Fruit fly (Drosophila melanogaster) whole organism, prepupa: ENCODE data around the gene CG34451.

ENCODE experiments used
- Blimp-1 ChIP-seq: fragments of 200-800 bp; sonication (Bioruptor generic); optimal IDR thresholded peaks from 3 replicates; lab custom pipeline; 2017; ENCODE audit warnings: missing biosample characterization, missing genetic modification characterization, mild to moderate bottlenecking, moderate library complexity, missing genetic modification reagents
- CG10631 ChIP-seq: fragments of 200-800 bp; sonication (Bioruptor generic); optimal IDR thresholded peaks from 2 replicates; lab custom pipeline; 2016; ENCODE audit warnings: missing biosample characterization, missing genetic modification characterization
- CG10669 ChIP-seq: fragments of 200-800 bp; sonication (Bioruptor generic); optimal IDR thresholded peaks from 3 replicates; lab custom pipeline; 2018; ENCODE audit warnings: missing biosample characterization, mild to moderate bottlenecking, missing genetic modification characterization, moderate library complexity
- CG11294 ChIP-seq: fragments of 200-800 bp; sonication (Bioruptor generic); IDR thresholded peaks from 2 replicates; pipeline ENCODE4 v1.3.6; 2022; ENCODE audit warnings: missing biosample characterization, missing genetic modification characterization
- CG11762 ChIP-seq: fragments of 200-800 bp; sonication (Bioruptor generic); optimal IDR thresholded peaks from 3 replicates; lab custom pipeline; 2016; ENCODE audit warnings: missing biosample characterization, missing genetic modification characterization; ENCODE audit not compliant: insufficient read depth
- CG11902 ChIP-seq: fragments of 200-800 bp; sonication (Bioruptor generic); optimal IDR thresholded peaks from 3 replicates; lab custom pipeline; 2016; ENCODE audit warnings: missing biosample characterization, missing genetic modification characterization
- CG15336 ChIP-seq: fragments of 200-800 bp; sonication (Bioruptor generic); IDR thresholded peaks from 2 replicates; pipeline ENCODE4 v1.3.6; 2022; ENCODE audit warnings: missing biosample characterization, missing genetic modification characterization
- CG1621 ChIP-seq: fragments of 200-800 bp; sonication (Bioruptor generic); optimal IDR thresholded peaks from 3 replicates; lab custom pipeline; 2018; ENCODE audit warnings: missing biosample characterization, mild to moderate bottlenecking, missing genetic modification characterization
- CG16779 ChIP-seq: fragments of 200-800 bp; sonication (Bioruptor generic); optimal IDR thresholded peaks from 3 replicates; lab custom pipeline; 2017; ENCODE audit warnings: missing biosample characterization, mild to moderate bottlenecking, missing genetic modification characterization
- CG3032 ChIP-seq: fragments of 200-800 bp; optimal IDR thresholded peaks from 2 replicates; lab custom pipeline; 2019; ENCODE audit warnings: missing biosample characterization, mild to moderate bottlenecking, missing genetic modification characterization, moderate library complexity
- CG31627 ChIP-seq: fragments of 200-800 bp; sonication (Bioruptor generic); optimal IDR thresholded peaks from 3 replicates; lab custom pipeline; 2016; ENCODE audit warnings: missing biosample characterization, missing genetic modification characterization
- CG3919 ChIP-seq: fragments of 200-800 bp; sonication (Bioruptor generic); optimal IDR thresholded peaks from 3 replicates; lab custom pipeline; 2016; ENCODE audit warnings: missing biosample characterization, missing genetic modification characterization
- CG4318 ChIP-seq: fragments of 200-800 bp; sonication (Bioruptor generic); optimal IDR thresholded peaks from 3 replicates; lab custom pipeline; 2017; ENCODE audit warnings: missing biosample characterization, mild to moderate bottlenecking, missing genetic modification characterization
- CG6163 ChIP-seq: fragments of 200-800 bp; sonication (Bioruptor generic); IDR thresholded peaks from 3 replicates; pipeline ENCODE4 v1.3.6; 2022; ENCODE audit warnings: missing biosample characterization, missing genetic modification characterization
- CG6276 ChIP-seq: fragments of 200-800 bp; sonication (Bioruptor generic); optimal IDR thresholded peaks from 2 replicates; lab custom pipeline; 2017; ENCODE audit warnings: missing biosample characterization, mild to moderate bottlenecking, missing genetic modification characterization
- CG6808 ChIP-seq: fragments of 200-800 bp; sonication (Bioruptor generic); optimal IDR thresholded peaks from 3 replicates; lab custom pipeline; 2017; ENCODE audit warnings: missing biosample characterization, missing genetic modification characterization, mild to moderate bottlenecking, moderate library complexity, missing genetic modification reagents
- CG7368 ChIP-seq: fragments of 200-800 bp; sonication (Bioruptor generic); optimal IDR thresholded peaks from 3 replicates; lab custom pipeline; 2016; ENCODE audit warnings: missing biosample characterization, missing genetic modification characterization
- CG8119 ChIP-seq: fragments of 200-800 bp; sonication (Bioruptor generic); IDR thresholded peaks from 3 replicates; pipeline ENCODE4 v1.3.6; 2022; ENCODE audit warnings: missing biosample characterization, missing genetic modification characterization
- CG8319 ChIP-seq: fragments of 200-800 bp; sonication (Bioruptor generic); optimal IDR thresholded peaks from 3 replicates; lab custom pipeline; 2016; ENCODE audit warnings: missing biosample characterization, missing genetic modification characterization
- CG8632 ChIP-seq: fragments of 200-800 bp; sonication (Bioruptor generic); optimal IDR thresholded peaks from 3 replicates; lab custom pipeline; 2016; ENCODE audit warnings: missing biosample characterization, missing genetic modification characterization
- CG9139 ChIP-seq: fragments of 200-800 bp; sonication (Bioruptor generic); optimal IDR thresholded peaks from 3 replicates; lab custom pipeline; 2017; ENCODE audit warnings: missing biosample characterization, mild to moderate bottlenecking, missing genetic modification characterization
- Eip75B ChIP-seq: fragments of 200-800 bp; sonication (Bioruptor generic); optimal IDR thresholded peaks from 3 replicates; lab custom pipeline; 2016; ENCODE audit warnings: missing biosample characterization, missing genetic modification characterization
- Eip78C ChIP-seq: fragments of 200-800 bp; sonication (Bioruptor generic); peaks from one replicate; lab custom pipeline; 2016; ENCODE audit warnings: missing biosample characterization, missing genetic modification characterization
- Eip93F ChIP-seq: fragments of 200-800 bp; sonication (Bioruptor generic); optimal IDR thresholded peaks from 2 replicates; lab custom pipeline; 2016; ENCODE audit warnings: missing biosample characterization, mild to moderate bottlenecking, missing genetic modification characterization
- Gug ChIP-seq: fragments of 200-800 bp; sonication (Bioruptor generic); IDR thresholded peaks from 2 replicates; pipeline ENCODE4 v1.3.6; 2022; ENCODE audit warnings: missing biosample characterization, missing genetic modification characterization
- Hr38 ChIP-seq: sonication (Bioruptor generic); optimal IDR thresholded peaks from 2 replicates; lab custom pipeline; 2016; ENCODE audit warnings: missing biosample characterization, missing genetic modification characterization
- Hr39 ChIP-seq: fragments of 200-800 bp; sonication (Bioruptor generic); optimal IDR thresholded peaks from 2 replicates; lab custom pipeline; 2016; ENCODE audit warnings: missing biosample characterization, missing genetic modification characterization
- Hr4 ChIP-seq: fragments of 200-800 bp; sonication (Bioruptor generic); optimal IDR thresholded peaks from 3 replicates; lab custom pipeline; 2016; ENCODE audit warnings: missing biosample characterization, missing genetic modification characterization
- OdsH ChIP-seq: fragments of 200-800 bp; sonication (Bioruptor generic); optimal IDR thresholded peaks from 3 replicates; lab custom pipeline; 2016; ENCODE audit warnings: missing biosample characterization, missing genetic modification characterization
- Sox102F ChIP-seq: fragments of 200-800 bp; sonication (Bioruptor generic); optimal IDR thresholded peaks from 2 replicates; lab custom pipeline; 2016; ENCODE audit warnings: missing biosample characterization, mild to moderate bottlenecking, missing genetic modification characterization
- Sox15 ChIP-seq: fragments of 200-800 bp; sonication (Bioruptor generic); optimal IDR thresholded peaks from 3 replicates; lab custom pipeline; 2016; ENCODE audit warnings: missing biosample characterization, missing genetic modification characterization
- achi ChIP-seq: fragments of 200-800 bp; sonication (Bioruptor generic); optimal IDR thresholded peaks from 3 replicates; lab custom pipeline; 2016; ENCODE audit warnings: missing biosample characterization, missing genetic modification characterization
- acj6 ChIP-seq: fragments of 200-800 bp; sonication (Bioruptor generic); optimal IDR thresholded peaks from 3 replicates; lab custom pipeline; 2016; ENCODE audit warnings: missing biosample characterization, missing genetic modification characterization
- cyc ChIP-seq: fragments of 200-800 bp; sonication (Bioruptor generic); optimal IDR thresholded peaks from 3 replicates; lab custom pipeline; 2016; ENCODE audit warnings: missing biosample characterization, missing genetic modification characterization
- eg ChIP-seq: fragments of 200-800 bp; sonication (Bioruptor generic); IDR thresholded peaks from 3 replicates; pipeline ENCODE4 v1.3.6; 2022; ENCODE audit warnings: missing biosample characterization, missing genetic modification characterization
- fd85E ChIP-seq: fragments of 200-800 bp; sonication (Bioruptor generic); optimal IDR thresholded peaks from 3 replicates; lab custom pipeline; 2016; ENCODE audit warnings: missing biosample characterization, missing genetic modification characterization
- fkh ChIP-seq: fragments of 200-800 bp; sonication (Bioruptor generic); optimal IDR thresholded peaks from 3 replicates; lab custom pipeline; 2017; ENCODE audit warnings: missing biosample characterization, mild to moderate bottlenecking, missing genetic modification characterization, moderate library complexity
- pdm3 ChIP-seq: fragments of 200-800 bp; sonication (Bioruptor generic); optimal IDR thresholded peaks from 3 replicates; lab custom pipeline; 2016; ENCODE audit warnings: missing biosample characterization, missing genetic modification characterization
- ss ChIP-seq, 2 experiments: fragments of 200-800 bp; sonication (Bioruptor generic); optimal IDR thresholded peaks; 2 replicates in 1 of 2; 3 replicates in 1 of 2; lab custom pipeline; 2017 to 2018; ENCODE audit warnings: mild to moderate bottlenecking in 2 of 2, missing biosample characterization in 2 of 2, missing genetic modification characterization in 2 of 2, moderate library complexity in 1 of 2
- svp ChIP-seq: fragments of 200-800 bp; sonication (Bioruptor generic); peaks from one replicate; lab custom pipeline; 2016; ENCODE audit warnings: missing biosample characterization, missing genetic modification characterization
- vri ChIP-seq: fragments of 200-800 bp; sonication (Bioruptor generic); optimal IDR thresholded peaks from 3 replicates; lab custom pipeline; 2016; ENCODE audit warnings: missing biosample characterization, mild to moderate bottlenecking, missing genetic modification characterization

CG34451 gene

dm6 chr3L:15700338-15700966, 8.6 kb upstream of the CG34451 start (continued):
- peak; percentile 54 for TF ChIP-seq Sox15
- TF ChIP-seq Hr38 (GFP tag; lab: Kevin White, UChicago) = no peak
- peak; percentile 80 for TF ChIP-seq CG8632
- TF ChIP-seq cyc = peak; percentile 75
- TF ChIP-seq Eip75B (GFP tag; lab: Kevin White, UChicago) = peak; percentile 73
- TF ChIP-seq Hr39 (GFP tag; lab: Kevin White, UChicago) = peak; percentile 76
- peak; percentile 5 for TF ChIP-seq CG4318 (GFP tag; lab: Kevin White, UChicago)
- TF ChIP-seq CG6163 (GFP tag; lab: Robert Waterston, UW) = peak; percentile 34; the same call in 1 of the 3 replicates
- peak; percentile 39 for TF ChIP-seq CG11902 (GFP tag; lab: Kevin White, UChicago)
- peak; percentile 46 for TF ChIP-seq CG11762 (GFP tag; lab: Kevin White, UChicago)
- TF ChIP-seq svp = peak; percentile 95
- TF ChIP-seq CG3032 (tag; lab: Kevin White, UChicago) = peak; percentile 74
- TF ChIP-seq CG16779 (tag; lab: Kevin White, UChicago) = no peak
- TF ChIP-seq pdm3 (GFP tag; lab: Kevin White, UChicago) = peak; percentile 75
- TF ChIP-seq CG11294 = no peak
- TF ChIP-seq, all 60 proteins: peak for 46

dm6 chr3L:15699626-15700337, 7.9 kb upstream of the CG34451 start, which contains the start of gene comm2:
Gene comm2 (minus strand): TSS chr3L:15699850.
- TF ChIP-seq CG10669 (GFP tag; lab: Kevin White, UChicago) (no peak), CG31627 (GFP tag; lab: Kevin White, UChicago) (no peak), CG15336 (peak; percentile 22; the same call in 1 of the 2 replicates), Eip93F (GFP tag; lab: Kevin White, UChicago) (no peak), CG3919 (GFP tag; lab: Kevin White, UChicago) (peak; percentile 24), achi (peak; percentile 9), ss (GFP tag; optimal IDR thresholded peaks at IDR 0.05; lab: Kevin White, UChicago) (peak in 1 of 2 experiments; percentile 15), Sox102F (GFP tag; lab: Kevin White, UChicago) (peak; percentile 33), fkh (GFP tag; lab: Kevin White, UChicago) (peak; percentile 38), eg (GFP tag; lab: Robert Waterston, UW) (peak; percentile 48; the same call in 1 of the 3 replicates), CG1621 (tag; lab: Kevin White, UChicago) (peak; percentile 61), Blimp-1 (GFP tag; lab: Kevin White, UChicago) (peak; percentile 39), CG6808 (no peak), CG6163 (GFP tag; lab: Robert Waterston, UW) (no peak), CG16779 (tag; lab: Kevin White, UChicago) (peak; percentile 30), Gug (GFP tag; lab: Robert Waterston, UW) (no peak)
- TF ChIP-seq, all 60 proteins: peak for 10

- TF ChIP-seq CG7368 = no peak
- peak; percentile 55 for TF ChIP-seq svp
- TF ChIP-seq CG4318 (GFP tag; lab: Kevin White, UChicago) = no peak
- no peak for TF ChIP-seq CG1621 (tag; lab: Kevin White, UChicago)
- TF ChIP-seq achi = no peak
- no peak for TF ChIP-seq CG6276 (GFP tag; lab: Kevin White, UChicago)
- peak; percentile 47 for TF ChIP-seq CG3919 (GFP tag; lab: Kevin White, UChicago)
- no peak for TF ChIP-seq CG8319
- TF ChIP-seq CG10631 (GFP tag; lab: Kevin White, UChicago) = no peak
Observed at dm6 chr3L:15697916-15698315, 6.0 kb upstream of the CG34451 start.

- TF ChIP-seq Blimp-1 (GFP tag; lab: Kevin White, UChicago) (peak; percentile 9), eg (GFP tag; lab: Robert Waterston, UW) (no peak), CG7368 (no peak), CG4318 (GFP tag; lab: Kevin White, UChicago) (no peak), CG9139 (GFP tag; lab: Kevin White, UChicago) (no peak), acj6 (GFP tag; lab: Kevin White, UChicago) (no peak), CG8632 (no peak), Eip78C (GFP tag; lab: Kevin White, UChicago) (peak; percentile 4), CG8119 (no peak), Gug (GFP tag; lab: Robert Waterston, UW) (no peak), fkh (GFP tag; lab: Kevin White, UChicago) (no peak), OdsH (no peak), Hr4 (no peak), Hr39 (GFP tag; lab: Kevin White, UChicago) (no peak), Sox102F (GFP tag; lab: Kevin White, UChicago) (no peak), Hr38 (GFP tag; lab: Kevin White, UChicago) (no peak), fd85E (GFP tag; lab: Kevin White, UChicago) (no peak), Sox15 (no peak), CG15336 (0 out of 2 replicates have a peak, but pooled peaks have one; percentile 15), vri (GFP tag; lab: Kevin White, UChicago) (no peak)
Observed at dm6 chr3L:15695195-15695594, 3.3 kb upstream of the CG34451 start.
